Worm (Caenorhabditis elegans) whole organism, L1 larva: ENCODE results near the gene C25G4.8.

ENCODE experiments used
- C04F5.9 ChIP-seq: sonication (generic microtip); optimal IDR thresholded peaks from 2 replicates; lab custom pipeline; 2016; ENCODE audit warnings: missing genetic modification characterization, missing compliant biosample characterization
- elt-3 ChIP-seq, 6 experiments: fragments of 150-350 bp in 1 of 6; sonication (generic microtip); optimal IDR thresholded peaks; 2 replicates each; lab custom pipeline; 2017 to 2018; ENCODE audit warnings: missing biosample characterization in 6 of 6, missing genetic modification characterization in 6 of 6, inconsistent platforms in 1 of 6

ce11 chrIV:12468359-12468758 lies 5.1 kb upstream of the C25G4.8 start, which contains the start of gene igdb-2:
- TF ChIP-seq C04F5.9 (tag; lab: Kevin White, UChicago) = no peak
- no peak for TF ChIP-seq elt-3 (tag; optimal IDR thresholded peaks at IDR 0.05; lab: Kevin White, UChicago)
